Fruit fly (Drosophila melanogaster): ENCODE measurements around the gene sNPF.

The sNPF gene

DNA sequence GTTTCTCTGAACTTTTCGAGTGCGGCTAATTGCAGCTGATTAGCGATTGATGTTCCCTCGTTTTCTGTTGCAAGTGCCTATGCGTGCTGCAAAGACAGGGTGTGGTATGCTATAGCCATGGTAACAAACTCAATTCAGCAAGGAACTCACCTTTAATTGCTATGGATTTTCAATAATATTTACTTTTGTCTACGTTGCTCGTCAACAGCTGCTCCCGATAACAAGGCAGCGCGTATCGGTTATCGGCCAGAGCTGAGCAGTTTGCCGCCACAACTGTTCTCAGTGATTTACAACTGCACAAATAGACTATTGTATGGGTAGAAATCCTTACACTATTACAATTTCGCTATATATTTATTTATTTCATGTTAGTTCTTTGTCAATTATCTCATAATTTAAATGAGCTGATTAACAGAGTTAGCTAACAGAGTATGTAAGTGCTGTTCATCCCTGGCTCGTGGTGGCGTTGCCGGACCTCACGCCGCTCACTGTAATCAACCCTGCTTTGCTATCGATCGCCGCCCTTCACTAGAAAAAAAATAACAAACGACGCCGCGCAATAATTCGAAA lies 47.6 kb downstream of the sNPF start, which contains the start of the genes pr and neb (continued):
- TF ChIP-seq Sry-β (GFP tag; optimal IDR thresholded peaks at IDR 0.05) (peak; percentile 87), run (tag; optimal IDR thresholded peaks at IDR 0.05) (no peak), CG1832 (GFP tag; optimal IDR thresholded peaks at IDR 0.05) (no peak), Max (GFP tag; optimal IDR thresholded peaks at IDR 0.05) (peak; percentile 64), CG5180 (GFP tag; optimal IDR thresholded peaks at IDR 0.05) (no peak), CG12104 (GFP tag; optimal IDR thresholded peaks at IDR 0.05) (peak; percentile 67), ash1 (GFP tag; optimal IDR thresholded peaks at IDR 0.05) (no peak), onecut (GFP tag; IDR thresholded peaks at IDR 0.05) (peak; percentile 54), CG14860 (GFP tag; IDR thresholded peaks at IDR 0.05; ENCODE audit: partially characterized antibody) (no peak; the same call in 2 of the 3 replicates), org-1 (GFP tag; optimal IDR thresholded peaks at IDR 0.05) (no peak), danr (GFP tag; IDR thresholded peaks at IDR 0.05) (no peak), crol (GFP tag; IDR thresholded peaks at IDR 0.05) (no peak), CG8765 (GFP tag; IDR thresholded peaks at IDR 0.05) (no peak), ham (GFP tag; IDR thresholded peaks at IDR 0.05) (no peak), CG14441 (GFP tag; IDR thresholded peaks at IDR 0.05) (no peak), CG7786 (GFP tag; optimal IDR thresholded peaks at IDR 0.05) (no peak), CG34422 (GFP tag; IDR thresholded peaks at IDR 0.05) (peak; percentile 67; the same call in 1 of the 3 replicates), CG1233 (GFP tag; optimal IDR thresholded peaks at IDR 0.05) (no peak), Atf-2 (GFP tag; optimal IDR thresholded peaks at IDR 0.05) (no peak), klu (GFP tag; IDR thresholded peaks at IDR 0.05) (peak; percentile 41; the same call in 1 of the 2 replicates), CG9215 (GFP tag; IDR thresholded peaks at IDR 0.05) (no peak), ind (GFP tag; optimal IDR thresholded peaks at IDR 0.05) (peak; percentile 11), CG2875 (GFP tag; optimal IDR thresholded peaks at IDR 0.05) (no peak), bsh (GFP tag; optimal IDR thresholded peaks at IDR 0.05) (peak in 1 of 2 experiments; percentile 49), toy (GFP tag; IDR thresholded peaks at IDR 0.05) (no peak), eyg (GFP tag; optimal IDR thresholded peaks at IDR 0.05) (no peak), maf-S (GFP tag; optimal IDR thresholded peaks at IDR 0.05) (peak; percentile 23), CG12942 (GFP tag; optimal IDR thresholded peaks at IDR 0.05) (peak; percentile 51), Oaz (GFP tag; IDR thresholded peaks at IDR 0.05) (peak; percentile 33; the same call in 1 of the 2 replicates), Dbx (GFP tag; IDR thresholded peaks at IDR 0.05) (peak; percentile 77), oc (tag; optimal IDR thresholded peaks at IDR 0.05) (no peak), CG2116 (GFP tag; optimal IDR thresholded peaks at IDR 0.05) (peak; percentile 99), CG3847 (GFP tag; IDR thresholded peaks at IDR 0.05) (peak; percentile 81), Bdp1 (GFP tag; optimal IDR thresholded peaks at IDR 0.05) (peak; percentile 31), Elba2 (GFP tag; optimal IDR thresholded peaks at IDR 0.05) (no peak), CG17361 (GFP tag; IDR thresholded peaks at IDR 0.05) (0 out of 3 replicates have a peak, but pooled peaks have one; percentile 36), CG8290 (GFP tag; optimal IDR thresholded peaks at IDR 0.05) (peak; percentile 56), CG8290 (tag; optimal IDR thresholded peaks at IDR 0.05) (peak in 1 of 2 experiments; percentile 64), CG7556 (GFP tag; optimal IDR thresholded peaks at IDR 0.05) (peak; percentile 61), CG14050 (GFP tag; IDR thresholded peaks at IDR 0.05) (peak; percentile 63; the same call in 2 of the 3 replicates), Mrtf (GFP tag; IDR thresholded peaks at IDR 0.05) (0 out of 3 replicates have a peak, but pooled peaks have one; percentile 56), wek (GFP tag; optimal IDR thresholded peaks at IDR 0.05) (no peak), Hand (GFP tag; optimal IDR thresholded peaks at IDR 0.05) (peak; percentile 19), Mes4 (GFP tag; optimal IDR thresholded peaks at IDR 0.05) (no peak), CG7271 (tag; optimal IDR thresholded peaks at IDR 0.05) (no peak), Ets97D (GFP tag; optimal IDR thresholded peaks at IDR 0.05) (peak; percentile 73), CG13894 (tag; optimal IDR thresholded peaks at IDR 0.05) (no peak), phol (tag; optimal IDR thresholded peaks at IDR 0.05) (peak; percentile 35), sens (GFP tag) (peak; percentile 94), CG14014 (GFP tag; IDR thresholded peaks at IDR 0.05) (peak; percentile 77), chm (GFP tag; IDR thresholded peaks at IDR 0.05) (peak; percentile 48; the same call in 1 of the 2 replicates), h (optimal IDR thresholded peaks at IDR 0.05) (no peak)

Data from whole organism, embryonic.